Fruit fly (Drosophila melanogaster): ENCODE results near the gene noc.

- no peak for TF ChIP-seq Pif1B (GFP tag; optimal IDR thresholded peaks at IDR 0.05)
- no peak for TF ChIP-seq CG9948 (tag; optimal IDR thresholded peaks at IDR 0.05)
- TF ChIP-seq CG13204 (GFP tag; optimal IDR thresholded peaks at IDR 0.05) = no peak
- TF ChIP-seq Ets98B (GFP tag; IDR thresholded peaks at IDR 0.05) = no peak
- no peak for TF ChIP-seq CG8159 (tag; optimal IDR thresholded peaks at IDR 0.05)
Measured at dm6 chr2L:14506011-14506565, 15.4 kb downstream of the noc start.

All from whole organism, pupa.